Worm (Caenorhabditis elegans): ENCODE measurements around the gene srx-134.

DNA sequence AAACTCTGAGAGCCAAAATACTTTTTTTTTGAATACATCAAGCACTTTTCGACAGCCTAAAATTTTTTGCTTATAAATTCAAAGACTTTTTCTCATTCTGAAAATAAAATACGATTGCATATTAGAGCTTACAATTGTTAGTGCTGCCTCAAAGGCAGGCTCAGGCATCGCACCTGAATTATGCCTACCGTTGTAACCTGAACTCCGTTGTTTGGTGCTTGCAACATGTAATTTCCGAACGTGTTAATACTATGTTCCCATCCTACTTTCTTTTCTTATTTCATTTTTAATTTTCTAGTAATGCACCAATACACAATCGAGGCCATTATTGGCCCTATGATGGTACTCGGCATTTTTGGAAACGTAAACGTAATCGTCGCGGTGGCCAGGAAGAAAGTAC is 31.1 kb upstream of the srx-134 start, which contains the start of gene srsx-19:
- no peak for TF ChIP-seq W03F9.2 (tag; optimal IDR thresholded peaks at IDR 0.05)
- no peak for TF ChIP-seq him-1 (tag; optimal IDR thresholded peaks at IDR 0.05)
- no peak for TF ChIP-seq dao-5 (tag; optimal IDR thresholded peaks at IDR 0.05)

Data from whole organism, L4/young adult.